Worm (Caenorhabditis elegans) whole organism, young adult: Measurements from ENCODE around the gene C24G6.8.

Source experiments
- B0261.1 ChIP-seq: sonication (generic microtip); optimal IDR thresholded peaks from 2 replicates; lab custom pipeline; 2016; ENCODE audit warnings: mild to moderate bottlenecking, missing genetic modification characterization, moderate library complexity, missing compliant biosample characterization
- C06A6.2 ChIP-seq: fragments of 200-800 bp; sonication (Bioruptor generic); conservative IDR thresholded peaks from 2 replicates; pipeline ENCODE4 v1.3.6; 2022; ENCODE audit warnings: missing genetic modification characterization, missing compliant biosample characterization
- D2030.7 ChIP-seq: fragments of 200-800 bp; sonication (Bioruptor generic); IDR thresholded peaks from 2 replicates; pipeline ENCODE4 v1.3.6; 2022; ENCODE audit warnings: missing genetic modification reagents, missing genetic modification characterization, missing compliant biosample characterization
- F22D6.2 ChIP-seq: sonication (generic microtip); optimal IDR thresholded peaks from 2 replicates; lab custom pipeline; 2016; ENCODE audit warnings: mild to moderate bottlenecking, missing genetic modification characterization, missing compliant biosample characterization
- F52B5.7 ChIP-seq: sonication (generic microtip); optimal IDR thresholded peaks from 2 replicates; lab custom pipeline; 2016; ENCODE audit warnings: mild to moderate bottlenecking, missing genetic modification characterization, missing compliant biosample characterization
- F57A8.1 ChIP-seq: fragments of 200-800 bp; sonication (Bioruptor generic); optimal IDR thresholded peaks from 2 replicates; lab custom pipeline; 2018; ENCODE audit warnings: mild to moderate bottlenecking, missing genetic modification characterization, moderate library complexity, missing compliant biosample characterization
- T07F8.4 ChIP-seq: sonication (generic microtip); optimal IDR thresholded peaks from 2 replicates; lab custom pipeline; 2016; ENCODE audit warnings: mild to moderate bottlenecking, missing genetic modification characterization, moderate library complexity, missing compliant biosample characterization
- Y53F4B.3 ChIP-seq: fragments of 200-800 bp; sonication (Bioruptor generic); IDR thresholded peaks from 2 replicates; pipeline ENCODE4 v1.3.6; 2022; ENCODE audit warnings: missing genetic modification reagents, missing genetic modification characterization, missing compliant biosample characterization
- Y95B8A.8 ChIP-seq: fragments of 200-800 bp; sonication (Bioruptor generic); IDR thresholded peaks from 2 replicates; pipeline ENCODE4 v1.3.6; 2022; ENCODE audit warnings: missing genetic modification reagents, missing genetic modification characterization, missing compliant biosample characterization
- ZK185.1 ChIP-seq: sonication (generic microtip); optimal IDR thresholded peaks from 2 replicates; lab custom pipeline; 2016; ENCODE audit warnings: mild to moderate bottlenecking, missing genetic modification characterization, missing compliant biosample characterization; ENCODE audit not compliant: poor library complexity, severe bottlenecking
- akir-1 ChIP-seq: fragments of 200-800 bp; sonication (Bioruptor generic); optimal IDR thresholded peaks from 2 replicates; lab custom pipeline; 2018; ENCODE audit warnings: mild to moderate bottlenecking, missing genetic modification characterization, moderate library complexity, missing compliant biosample characterization
- aptf-3 ChIP-seq: fragments of 200-800 bp; sonication (Bioruptor generic); IDR thresholded peaks from 2 replicates; pipeline ENCODE4 v1.3.6; 2022; ENCODE audit warnings: missing genetic modification characterization, missing compliant biosample characterization
- athp-1 ChIP-seq: sonication (generic microtip); optimal IDR thresholded peaks from 2 replicates; lab custom pipeline; 2017; ENCODE audit warnings: mild to moderate bottlenecking, missing genetic modification characterization, missing compliant biosample characterization
- attf-5 ChIP-seq: fragments of 200-800 bp; sonication (Bioruptor generic); optimal IDR thresholded peaks from 2 replicates; lab custom pipeline; 2018; ENCODE audit warnings: mild to moderate bottlenecking, missing genetic modification characterization, missing compliant biosample characterization
- bed-2 ChIP-seq: fragments of 200-800 bp; sonication (Bioruptor generic); IDR thresholded peaks from 2 replicates; pipeline ENCODE4 v1.3.6; 2022; ENCODE audit warnings: missing genetic modification reagents, missing genetic modification characterization, missing compliant biosample characterization
- cebp-1 ChIP-seq, 2 experiments: fragments of 200-800 bp in 1 of 2; sonication (Bioruptor generic) in 1 of 2; sonication (generic microtip) in 1 of 2; IDR thresholded peaks in 1 of 2; optimal IDR thresholded peaks in 1 of 2; 2 replicates each; pipeline versions ENCODE4 v1.3.6 to Lab custom; 2017 to 2022; ENCODE audit warnings: missing compliant biosample characterization in 2 of 2, missing genetic modification characterization in 2 of 2, mild to moderate bottlenecking in 1 of 2, missing genetic modification reagents in 1 of 2, moderate library complexity in 1 of 2
- ceh-27 ChIP-seq: fragments of 200-800 bp; sonication (Bioruptor generic); optimal IDR thresholded peaks from 2 replicates; lab custom pipeline; 2018; ENCODE audit warnings: mild to moderate bottlenecking, missing genetic modification characterization, moderate library complexity, missing compliant biosample characterization
- hlh-12 ChIP-seq: sonication (generic microtip); optimal IDR thresholded peaks from 2 replicates; lab custom pipeline; 2016; ENCODE audit warnings: missing genetic modification characterization, missing compliant biosample characterization
- hmg-1.2 ChIP-seq: fragments of 200-800 bp; sonication (Bioruptor generic); IDR thresholded peaks from 2 replicates; pipeline ENCODE4 v1.3.6; 2022; ENCODE audit warnings: missing genetic modification reagents, missing genetic modification characterization, missing compliant biosample characterization
- hmg-20 ChIP-seq: fragments of 200-800 bp; sonication (Bioruptor generic); IDR thresholded peaks from 2 replicates; pipeline ENCODE4 v1.3.6; 2022; ENCODE audit warnings: missing genetic modification reagents, missing genetic modification characterization, missing compliant biosample characterization
- let-607 ChIP-seq, 2 experiments: fragments of 200-800 bp in 1 of 2; sonication (Bioruptor generic) in 1 of 2; sonication (generic microtip) in 1 of 2; optimal IDR thresholded peaks; 2 replicates each; lab custom pipeline; 2016 to 2018; ENCODE audit warnings: mild to moderate bottlenecking in 2 of 2, missing compliant biosample characterization in 2 of 2, missing genetic modification characterization in 2 of 2, moderate library complexity in 2 of 2, missing genotype in 1 of 2
- lin-35 ChIP-seq, 3 experiments: fragments of 150-350 bp in 2 of 3; sonication (generic microtip) in 1 of 3; optimal IDR thresholded peaks; 2 replicates each; lab custom pipeline; 2014 to 2018; ENCODE audit warnings: missing biosample characterization in 3 of 3, missing genetic modification characterization in 3 of 3, missing genetic modification reagents in 3 of 3
- lin-40 ChIP-seq: sonication (generic microtip); optimal IDR thresholded peaks from 2 replicates; lab custom pipeline; 2016; ENCODE audit warnings: missing genetic modification characterization, mild to moderate bottlenecking, missing compliant biosample characterization, missing genotype, missing genetic modification reagents
- lsy-27 ChIP-seq: sonication (generic microtip); optimal IDR thresholded peaks from 2 replicates; lab custom pipeline; 2017; ENCODE audit warnings: missing genetic modification characterization, mild to moderate bottlenecking, missing compliant biosample characterization, antibody characterized with exemption, missing genotype, borderline replicate concordance; ENCODE audit not compliant: insufficient read depth
- madf-10 ChIP-seq: sonication (generic microtip); optimal IDR thresholded peaks from 2 replicates; lab custom pipeline; 2016; ENCODE audit warnings: mild to moderate bottlenecking, missing genetic modification characterization, missing compliant biosample characterization
- mcd-1 ChIP-seq: fragments of 200-800 bp; sonication (Bioruptor generic); IDR thresholded peaks from 2 replicates; pipeline ENCODE4 v1.3.6; 2022; ENCODE audit warnings: missing genetic modification reagents, missing genetic modification characterization, missing compliant biosample characterization
- nfyb-1 ChIP-seq: fragments of 200-800 bp; sonication (Bioruptor generic); IDR thresholded peaks from 2 replicates; pipeline ENCODE4 v1.3.6; 2022; ENCODE audit warnings: missing genetic modification reagents, missing genetic modification characterization, missing compliant biosample characterization
- nhr-80 ChIP-seq: sonication (generic microtip); optimal IDR thresholded peaks from 2 replicates; lab custom pipeline; 2016; ENCODE audit warnings: missing genetic modification characterization, missing compliant biosample characterization
- repo-1 ChIP-seq: sonication (generic microtip); optimal IDR thresholded peaks from 2 replicates; lab custom pipeline; 2017; ENCODE audit warnings: mild to moderate bottlenecking, missing genetic modification characterization, missing compliant biosample characterization
- rpc-1 ChIP-seq, 2 experiments: fragments of 150-350 bp in 1 of 2; sonication (generic microtip) in 1 of 2; optimal IDR thresholded peaks; 2 replicates each; lab custom pipeline; 2014 to 2018; ENCODE audit warnings: missing biosample characterization in 1 of 2, missing genetic modification characterization in 1 of 2, missing genetic modification reagents in 1 of 2, missing genotype in 1 of 2
- sea-2 ChIP-seq: fragments of 200-800 bp; sonication (Bioruptor generic); IDR thresholded peaks from 2 replicates; pipeline ENCODE4 v1.3.6; 2022; ENCODE audit warnings: missing genetic modification characterization, missing compliant biosample characterization
- snpc-1.3 ChIP-seq: sonication (generic microtip); optimal IDR thresholded peaks from 2 replicates; lab custom pipeline; 2017; ENCODE audit warnings: missing genetic modification characterization, mild to moderate bottlenecking, missing compliant biosample characterization, antibody characterized with exemption, moderate library complexity, missing genotype, missing genetic modification reagents; ENCODE audit not compliant: insufficient read depth
- snpc-4 ChIP-seq, 5 experiments: fragments of 150-350 bp in 1 of 5; sonication (generic microtip) in 4 of 5; optimal IDR thresholded peaks; 2 replicates each; lab custom pipeline; 2014 to 2018; ENCODE audit warnings: missing genetic modification characterization in 5 of 5, missing biosample characterization in 3 of 5, antibody characterized with exemption in 2 of 5, mild to moderate bottlenecking in 2 of 5, missing compliant biosample characterization in 2 of 5, missing genotype in 2 of 5, moderate library complexity in 2 of 5, missing genetic modification reagents in 1 of 5
- tbp1 ChIP-seq: fragments of 200-800 bp; sonication (Bioruptor generic); optimal IDR thresholded peaks from 2 replicates; lab custom pipeline; 2018; ENCODE audit warnings: mild to moderate bottlenecking, missing genetic modification characterization, missing compliant biosample characterization
- unc-62 ChIP-seq: fragments of 150-350 bp; optimal IDR thresholded peaks from 2 replicates; lab custom pipeline; 2014; ENCODE audit warnings: missing biosample characterization, missing genetic modification reagents, missing genetic modification characterization
- ztf-18 ChIP-seq: sonication (generic microtip); optimal IDR thresholded peaks from 2 replicates; lab custom pipeline; 2016; ENCODE audit warnings: missing genotype, mild to moderate bottlenecking, missing genetic modification characterization, missing compliant biosample characterization
- ztf-22 ChIP-seq: fragments of 200-800 bp; sonication (Bioruptor generic); optimal IDR thresholded peaks from 2 replicates; lab custom pipeline; 2018; ENCODE audit warnings: mild to moderate bottlenecking, missing genetic modification characterization, moderate library complexity, missing compliant biosample characterization
- ztf-3 ChIP-seq: fragments of 200-800 bp; sonication (Bioruptor generic); optimal IDR thresholded peaks from 2 replicates; lab custom pipeline; 2018; ENCODE audit warnings: mild to moderate bottlenecking, missing genetic modification characterization, missing compliant biosample characterization
- ztf-6 ChIP-seq: fragments of 200-800 bp; sonication (Bioruptor generic); IDR thresholded peaks from 2 replicates; pipeline ENCODE4 v1.3.6; 2022; ENCODE audit warnings: missing genetic modification reagents, missing genetic modification characterization, missing compliant biosample characterization

C24G6.8 gene

DNA sequence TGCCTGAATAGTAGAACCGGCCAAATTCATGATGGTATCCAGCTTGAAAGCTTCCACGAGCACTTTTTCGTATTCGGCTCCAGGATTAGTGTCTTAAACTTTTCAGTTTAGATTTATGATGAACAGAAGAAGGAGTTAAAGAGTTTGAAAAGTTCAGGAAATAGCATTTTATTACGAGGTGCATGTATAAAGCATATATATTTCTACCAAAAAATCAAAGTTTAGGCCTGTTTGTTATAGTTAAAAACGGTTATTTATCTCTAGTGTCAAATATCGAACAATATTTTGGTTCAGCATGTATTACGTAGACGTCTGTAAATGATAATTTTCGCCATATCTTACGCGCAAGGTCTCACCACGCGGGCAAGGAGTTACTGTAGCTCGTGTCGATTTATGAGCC lies 45.6 kb upstream of the C24G6.8 start, which contains the start of gene klc-2:
TSS of gene klc-2 (minus strand) at position 101 of the 400 bp plus-strand sequence.
- TF ChIP-seq repo-1 (tag; lab: Kevin White, UChicago) (no peak), snpc-1.3 (tag; lab: Kevin White, UChicago) (no peak), bed-2 (GFP tag; lab: Robert Waterston, UW) (no peak), lsy-27 (no peak), cebp-1 (GFP tag; IDR thresholded peaks at IDR 0.05; lab: Robert Waterston, UW) (no peak), cebp-1 (tag; optimal IDR thresholded peaks at IDR 0.05; lab: Kevin White, UChicago) (no peak), ztf-18 (tag; lab: Kevin White, UChicago) (no peak), aptf-3 (GFP tag; lab: Robert Waterston, UW) (no peak)

DNA sequence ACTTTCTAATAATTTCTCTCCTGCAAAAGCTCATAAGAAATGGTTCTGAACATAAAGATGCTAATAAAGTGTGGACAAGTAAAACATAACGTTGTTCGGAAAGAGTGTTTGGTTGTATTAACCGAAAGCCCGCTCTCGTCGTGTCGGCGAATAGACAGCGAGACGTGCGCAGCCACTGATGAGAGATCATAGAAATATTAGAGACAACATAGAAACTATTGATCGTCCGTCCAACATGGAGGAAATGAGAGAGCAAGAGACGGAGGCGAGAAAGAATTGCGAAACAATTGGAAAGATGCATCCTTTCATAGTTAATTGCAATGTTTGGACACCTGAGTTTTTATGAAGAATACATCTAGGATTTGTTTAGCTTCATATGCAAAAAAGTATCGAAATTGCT lies 44.8 kb upstream of the C24G6.8 start:
- 0 out of 2 replicates have a peak, but pooled peaks have one; percentile 13 for TF ChIP-seq C06A6.2 (GFP tag; lab: Robert Waterston, UW)
- peak in 1 of 2 experiments; percentile 29 for TF ChIP-seq let-607 (tag; optimal IDR thresholded peaks at IDR 0.05; lab: Kevin White, UChicago)
- TF ChIP-seq mcd-1 (GFP tag; lab: Robert Waterston, UW): no peak
- TF ChIP-seq snpc-4 (GFP tag; optimal IDR thresholded peaks at IDR 0.05; lab: Kevin White, UChicago): no peak
- peak in 3 of 4 experiments; percentile 33 to 52 (median 46) for TF ChIP-seq snpc-4 (tag; optimal IDR thresholded peaks at IDR 0.05; lab: Kevin White, UChicago)
- TF ChIP-seq cebp-1 (GFP tag; IDR thresholded peaks at IDR 0.05; lab: Robert Waterston, UW): peak; percentile 88
- peak; percentile 97 for TF ChIP-seq cebp-1 (tag; optimal IDR thresholded peaks at IDR 0.05; lab: Kevin White, UChicago)
- no peak for TF ChIP-seq hlh-12 (tag; lab: Kevin White, UChicago)
- no peak for TF ChIP-seq ceh-27
- peak; percentile 21 for TF ChIP-seq lin-40 (tag; lab: Kevin White, UChicago)
- TF ChIP-seq hmg-1.2 (GFP tag; lab: Robert Waterston, UW): peak; percentile 85; the same call in 1 of the 2 replicates
- TF ChIP-seq attf-5 (GFP tag; lab: Kevin White, UChicago): peak; percentile 65
- TF ChIP-seq, all 124 proteins: peak for 7

DNA sequence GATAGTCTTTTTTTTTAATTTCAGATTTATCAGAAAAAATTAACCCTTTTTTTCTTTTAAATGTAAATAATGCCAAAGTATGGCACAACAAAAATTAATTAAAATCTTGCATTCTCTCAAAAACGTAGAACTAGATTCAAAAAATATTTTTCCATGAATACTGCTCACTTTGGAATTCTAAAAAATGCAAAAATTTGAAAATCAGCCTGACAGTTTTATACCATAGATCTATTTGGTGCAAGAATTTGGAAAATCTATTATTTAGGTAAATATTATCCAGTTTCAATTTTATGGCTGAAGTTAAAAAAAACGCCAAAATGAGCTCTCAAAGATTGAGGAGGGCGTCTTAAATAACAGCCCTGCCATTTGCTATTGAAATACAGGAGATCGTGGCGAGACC lies 44.0 kb upstream of the C24G6.8 start:
- TF ChIP-seq Y95B8A.8 (no peak), ztf-3 (GFP tag; lab: Kevin White, UChicago) (no peak), Y53F4B.3 (no peak), hlh-12 (tag; lab: Kevin White, UChicago) (no peak), akir-1 (GFP tag; lab: Kevin White, UChicago) (no peak), mcd-1 (GFP tag; lab: Robert Waterston, UW) (no peak), F22D6.2 (tag; lab: Kevin White, UChicago) (no peak), tbp1 (GFP tag; lab: Kevin White, UChicago) (no peak), lin-35 (GFP tag; optimal IDR thresholded peaks at IDR 0.05; lab: Kevin White, UChicago) (no peak), F52B5.7 (tag; lab: Kevin White, UChicago) (no peak), D2030.7 (GFP tag; lab: Robert Waterston, UW) (no peak), sea-2 (GFP tag; lab: Robert Waterston, UW) (no peak), athp-1 (no peak)

DNA sequence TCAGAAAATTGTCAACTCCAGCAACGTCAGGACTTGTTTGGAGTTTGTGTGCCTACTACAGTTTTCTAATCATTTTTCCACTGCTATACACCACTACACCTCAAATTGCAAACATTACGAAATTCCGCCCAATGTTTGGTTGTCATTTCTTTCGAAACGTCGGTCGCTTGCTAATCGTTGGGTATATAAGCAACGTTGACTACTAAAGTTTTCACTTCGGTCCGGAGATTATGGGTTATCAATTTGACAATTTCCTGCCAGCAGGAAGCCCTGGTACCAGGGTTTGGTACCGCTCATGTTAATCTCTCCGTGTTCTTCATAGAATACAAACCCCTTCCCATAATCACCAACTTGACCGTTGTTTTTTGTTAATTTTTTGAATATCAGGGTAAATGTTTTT lies 40.3 kb upstream of the C24G6.8 start:
- TF ChIP-seq T07F8.4 (tag; lab: Kevin White, UChicago): no peak
- TF ChIP-seq cebp-1 (GFP tag; IDR thresholded peaks at IDR 0.05; lab: Robert Waterston, UW): peak; percentile 83
- peak; percentile 95 for TF ChIP-seq cebp-1 (tag; optimal IDR thresholded peaks at IDR 0.05; lab: Kevin White, UChicago)
- TF ChIP-seq madf-10: peak; percentile 35
- TF ChIP-seq repo-1 (tag; lab: Kevin White, UChicago): peak; percentile 63
- no peak for TF ChIP-seq F57A8.1 (GFP tag; lab: Kevin White, UChicago)
- TF ChIP-seq tbp1 (GFP tag; lab: Kevin White, UChicago): peak; percentile 27
- peak; percentile 78 for TF ChIP-seq snpc-4 (GFP tag; optimal IDR thresholded peaks at IDR 0.05; lab: Kevin White, UChicago)
- peak; percentile 92 to 99 (median 98) for TF ChIP-seq snpc-4 (tag; optimal IDR thresholded peaks at IDR 0.05; lab: Kevin White, UChicago)
- no peak for TF ChIP-seq ztf-22 (GFP tag; lab: Kevin White, UChicago)
- peak; percentile 54 for TF ChIP-seq B0261.1 (tag; lab: Kevin White, UChicago)
- no peak for TF ChIP-seq hmg-20 (GFP tag; lab: Robert Waterston, UW)
- peak; percentile 37 to 75 for TF ChIP-seq let-607 (tag; optimal IDR thresholded peaks at IDR 0.05; lab: Kevin White, UChicago)
- TF ChIP-seq snpc-1.3 (tag; lab: Kevin White, UChicago): no peak
- TF ChIP-seq attf-5 (GFP tag; lab: Kevin White, UChicago): peak; percentile 4
- peak; percentile 50 for TF ChIP-seq ZK185.1
- peak; percentile 61 for TF ChIP-seq rpc-1 (optimal IDR thresholded peaks at IDR 0.05; lab: Kevin White, UChicago)
- peak; percentile 42 for TF ChIP-seq rpc-1 (tag; optimal IDR thresholded peaks at IDR 0.05; lab: Kevin White, UChicago)
- peak; percentile 66 for TF ChIP-seq nhr-80 (tag; lab: Kevin White, UChicago)
- TF ChIP-seq unc-62 (GFP tag; lab: Kevin White, UChicago): peak; percentile 51
- TF ChIP-seq ztf-6 (GFP tag; lab: Robert Waterston, UW): no peak
- peak; percentile 53 for TF ChIP-seq lin-40 (tag; lab: Kevin White, UChicago)
- TF ChIP-seq nfyb-1 (GFP tag; lab: Robert Waterston, UW): peak; percentile 74
